Worm (Caenorhabditis elegans) whole organism, L4 larva: ENCODE measurements around the gene W08E12.7.

Experiments used
- F26F4.8 ChIP-seq: fragments of 200-800 bp; sonication (Bioruptor generic); conservative IDR thresholded peaks from 2 replicates; pipeline ENCODE4 v1.3.6; 2022; ENCODE audit warnings: missing genetic modification characterization, missing compliant biosample characterization
- F44E2.7 ChIP-seq: fragments of 200-800 bp; sonication (Bioruptor generic); IDR thresholded peaks from 2 replicates; pipeline ENCODE4 v2.1.2; 2022; ENCODE audit warnings: missing genetic modification characterization, missing compliant biosample characterization
- R02D3.7 ChIP-seq: fragments of 150-350 bp; sonication (generic microtip); optimal IDR thresholded peaks from 3 replicates; lab custom pipeline; 2014; ENCODE audit warnings: missing biosample characterization, missing genetic modification characterization
- Y105C5A.15 ChIP-seq: fragments of 200-800 bp; sonication (Bioruptor generic); IDR thresholded peaks from 2 replicates; pipeline ENCODE4 v1.3.6; 2022; ENCODE audit warnings: missing genetic modification characterization, missing compliant biosample characterization
- Y48G9A.11 ChIP-seq: fragments of 200-800 bp; sonication (Bioruptor generic); IDR thresholded peaks from 2 replicates; pipeline ENCODE4 v1.3.6; 2022; ENCODE audit warnings: missing genetic modification reagents, missing genetic modification characterization, missing compliant biosample characterization
- aly-2 ChIP-seq: sonication (generic microtip); optimal IDR thresholded peaks from 2 replicates; lab custom pipeline; 2018; ENCODE audit warnings: missing biosample characterization, missing genetic modification characterization
- ama-1 ChIP-seq: fragments of 150-350 bp; optimal IDR thresholded peaks from 2 replicates; lab custom pipeline; 2014; ENCODE audit warnings: inconsistent platforms, mixed read lengths
- attf-4 ChIP-seq: sonication (generic microtip); optimal IDR thresholded peaks from 3 replicates; lab custom pipeline; 2017; ENCODE audit warnings: missing biosample characterization, missing genetic modification characterization
- ceh-20 ChIP-seq: fragments of 200-800 bp; sonication (Bioruptor generic); IDR thresholded peaks from 2 replicates; pipeline ENCODE4 v1.3.6; 2022; ENCODE audit warnings: missing genetic modification reagents, missing genetic modification characterization, missing compliant biosample characterization
- ceh-32 ChIP-seq: sonication (generic microtip); optimal IDR thresholded peaks from 2 replicates; lab custom pipeline; 2016; ENCODE audit warnings: mild to moderate bottlenecking, missing genetic modification characterization, missing compliant biosample characterization; ENCODE audit not compliant: poor library complexity
- ceh-44 ChIP-seq: fragments of 200-800 bp; sonication (Bioruptor generic); IDR thresholded peaks from 2 replicates; pipeline ENCODE4 v1.3.6; 2022; ENCODE audit warnings: missing genetic modification reagents, missing genetic modification characterization, missing compliant biosample characterization
- ceh-62 ChIP-seq: sonication (generic microtip); optimal IDR thresholded peaks from 2 replicates; lab custom pipeline; 2017; ENCODE audit warnings: missing biosample characterization, missing genetic modification characterization
- ces-1 ChIP-seq: fragments of 150-350 bp; sonication (generic microtip); optimal IDR thresholded peaks from 4 replicates; lab custom pipeline; 2014; ENCODE audit warnings: missing biosample characterization, missing genetic modification reagents, missing genetic modification characterization
- cey-2 ChIP-seq: sonication (generic microtip); optimal IDR thresholded peaks from 3 replicates; lab custom pipeline; 2017; ENCODE audit warnings: missing genetic modification characterization, mild to moderate bottlenecking, missing compliant biosample characterization, antibody characterized with exemption, borderline replicate concordance; ENCODE audit not compliant: insufficient read depth
- daf-12 ChIP-seq: fragments of 150-350 bp; optimal IDR thresholded peaks from 2 replicates; lab custom pipeline; 2014; ENCODE audit warnings: missing biosample characterization, missing genetic modification reagents, missing genetic modification characterization
- daf-16 ChIP-seq, 3 experiments: sonication (generic microtip); optimal IDR thresholded peaks; 2 replicates each; lab custom pipeline; 2016 to 2017; ENCODE audit warnings: missing genetic modification characterization in 3 of 3, missing genetic modification reagents in 3 of 3, mild to moderate bottlenecking in 2 of 3, missing compliant biosample characterization in 2 of 3, missing biosample characterization in 1 of 3, moderate library complexity in 1 of 3
- dmd-6 ChIP-seq: fragments of 200-800 bp; sonication (Bioruptor generic); IDR thresholded peaks from 2 replicates; pipeline ENCODE4 v1.3.6; 2022; ENCODE audit warnings: missing genetic modification reagents, missing genetic modification characterization, missing compliant biosample characterization
- dmd-9 ChIP-seq: fragments of 200-800 bp; sonication (Bioruptor generic); IDR thresholded peaks from 2 replicates; pipeline ENCODE4 v1.3.6; 2022; ENCODE audit warnings: missing genetic modification reagents, missing genetic modification characterization, missing compliant biosample characterization
- duxl-1 ChIP-seq: sonication (generic microtip); optimal IDR thresholded peaks from 2 replicates; lab custom pipeline; 2016; ENCODE audit warnings: mild to moderate bottlenecking, missing genetic modification characterization, moderate library complexity, missing compliant biosample characterization; ENCODE audit not compliant: poor library complexity
- dve-1 ChIP-seq: sonication (generic microtip); optimal IDR thresholded peaks from 2 replicates; lab custom pipeline; 2017; ENCODE audit warnings: antibody characterized with exemption, mild to moderate bottlenecking, missing genetic modification characterization, missing compliant biosample characterization; ENCODE audit not compliant: insufficient read depth
- egl-27 ChIP-seq: sonication (generic microtip); optimal IDR thresholded peaks from 3 replicates; lab custom pipeline; 2017; ENCODE audit warnings: missing biosample characterization, missing genetic modification reagents, missing genetic modification characterization
- hif-1 ChIP-seq, 2 experiments: sonication (generic microtip); optimal IDR thresholded peaks; 2 replicates each; lab custom pipeline; 2016 to 2017; ENCODE audit warnings: missing compliant biosample characterization in 2 of 2, missing genetic modification characterization in 2 of 2, missing genetic modification reagents in 2 of 2, missing genotype in 2 of 2, mild to moderate bottlenecking in 1 of 2
- hlh-30 ChIP-seq: sonication (generic microtip); optimal IDR thresholded peaks from 2 replicates; lab custom pipeline; 2017; ENCODE audit warnings: antibody characterized with exemption, mild to moderate bottlenecking, missing genetic modification characterization, missing compliant biosample characterization; ENCODE audit not compliant: insufficient read depth
- lim-7 ChIP-seq: fragments of 200-800 bp; sonication (Bioruptor generic); IDR thresholded peaks from 2 replicates; pipeline ENCODE4 v1.3.6; 2022; ENCODE audit warnings: missing genetic modification characterization, missing compliant biosample characterization
- lin-1 ChIP-seq: fragments of 200-800 bp; sonication (Bioruptor generic); IDR thresholded peaks from 2 replicates; pipeline ENCODE4 v1.3.6; 2022; ENCODE audit warnings: missing genetic modification reagents, missing genetic modification characterization, missing compliant biosample characterization
- lin-13 ChIP-seq: fragments of 150-350 bp; optimal IDR thresholded peaks from 2 replicates; lab custom pipeline; 2014; ENCODE audit warnings: missing biosample characterization, missing genetic modification reagents, missing genetic modification characterization
- lin-15B ChIP-seq: fragments of 150-350 bp; sonication (generic microtip); optimal IDR thresholded peaks from 3 replicates; lab custom pipeline; 2014; ENCODE audit warnings: missing biosample characterization, missing genetic modification characterization
- lin-29 ChIP-seq: fragments of 200-800 bp; sonication (Bioruptor generic); IDR thresholded peaks from 2 replicates; pipeline ENCODE4 v1.3.6; 2022; ENCODE audit warnings: missing genetic modification reagents, missing genetic modification characterization, missing compliant biosample characterization
- madf-5 ChIP-seq, 2 experiments: fragments of 200-800 bp; sonication (Bioruptor generic); IDR thresholded peaks; 2 replicates each; pipeline ENCODE4 v1.3.6; 2022; ENCODE audit warnings: missing compliant biosample characterization in 2 of 2, missing genetic modification characterization in 2 of 2
- mdl-1 ChIP-seq, 2 experiments: fragments of 150-350 bp in 1 of 2; sonication (generic microtip) in 1 of 2; optimal IDR thresholded peaks; 2 replicates each; lab custom pipeline; 2014 to 2017; ENCODE audit warnings: missing biosample characterization in 2 of 2, missing genetic modification characterization in 2 of 2
- mep-1 ChIP-seq: fragments of 150-350 bp; sonication (generic microtip); optimal IDR thresholded peaks from 3 replicates; lab custom pipeline; 2014; ENCODE audit warnings: missing biosample characterization, missing genetic modification characterization
- mes-2 ChIP-seq: sonication (generic microtip); optimal IDR thresholded peaks from 2 replicates; lab custom pipeline; 2016; ENCODE audit warnings: missing genotype, mild to moderate bottlenecking, missing genetic modification characterization, missing compliant biosample characterization; ENCODE audit not compliant: poor library complexity, severe bottlenecking
- nhr-10 ChIP-seq: fragments of 150-350 bp; optimal IDR thresholded peaks from 2 replicates; lab custom pipeline; 2014; ENCODE audit warnings: missing biosample characterization, missing genetic modification characterization
- nhr-11 ChIP-seq: fragments of 150-350 bp; optimal IDR thresholded peaks from 2 replicates; lab custom pipeline; 2014; ENCODE audit warnings: missing biosample characterization, missing genetic modification characterization
- nhr-111 ChIP-seq: fragments of 200-800 bp; sonication (Bioruptor generic); optimal IDR thresholded peaks from 2 replicates; lab custom pipeline; 2018; ENCODE audit warnings: mild to moderate bottlenecking, missing genetic modification characterization, missing compliant biosample characterization
- nhr-25 ChIP-seq: sonication (generic microtip); optimal IDR thresholded peaks from 2 replicates; lab custom pipeline; 2017; ENCODE audit warnings: missing genetic modification characterization, mild to moderate bottlenecking, missing compliant biosample characterization, antibody characterized with exemption, moderate library complexity, borderline replicate concordance; ENCODE audit not compliant: insufficient read depth
- nhr-28 ChIP-seq: fragments of 150-350 bp; optimal IDR thresholded peaks from 2 replicates; lab custom pipeline; 2014; ENCODE audit warnings: missing biosample characterization, missing genetic modification characterization
- nhr-41 ChIP-seq: fragments of 200-800 bp; sonication (Bioruptor generic); IDR thresholded peaks from 2 replicates; pipeline ENCODE4 v1.3.6; 2022; ENCODE audit warnings: missing genetic modification reagents, missing genetic modification characterization, missing compliant biosample characterization
- nhr-48 ChIP-seq: sonication (generic microtip); optimal IDR thresholded peaks from 2 replicates; lab custom pipeline; 2016; ENCODE audit warnings: mild to moderate bottlenecking, missing genetic modification characterization, missing compliant biosample characterization
- nhr-6 ChIP-seq: fragments of 150-350 bp; optimal IDR thresholded peaks from 2 replicates; lab custom pipeline; 2014; ENCODE audit warnings: missing biosample characterization, missing genetic modification characterization
- set-16 ChIP-seq: fragments of 200-800 bp; sonication (Bioruptor generic); IDR thresholded peaks from 2 replicates; pipeline ENCODE4 v1.3.6; 2022; ENCODE audit warnings: missing genetic modification reagents, missing genetic modification characterization, missing compliant biosample characterization
- snpc-4 ChIP-seq: fragments of 150-350 bp; optimal IDR thresholded peaks from 2 replicates; lab custom pipeline; 2014; ENCODE audit warnings: missing biosample characterization, missing genetic modification characterization
- spr-1 ChIP-seq: sonication (generic microtip); optimal IDR thresholded peaks from 2 replicates; lab custom pipeline; 2016; ENCODE audit warnings: mild to moderate bottlenecking, missing genetic modification characterization, missing compliant biosample characterization
- spr-3 ChIP-seq: fragments of 200-800 bp; sonication (Bioruptor generic); optimal IDR thresholded peaks from 2 replicates; lab custom pipeline; 2018; ENCODE audit warnings: mild to moderate bottlenecking, missing genetic modification characterization, missing compliant biosample characterization
- tag-97 ChIP-seq: fragments of 200-800 bp; sonication (Bioruptor generic); IDR thresholded peaks from 2 replicates; pipeline ENCODE4 v1.3.6; 2022; ENCODE audit warnings: missing genetic modification characterization, missing compliant biosample characterization
- zag-1 ChIP-seq: fragments of 150-350 bp; optimal IDR thresholded peaks from 2 replicates; lab custom pipeline; 2014; ENCODE audit warnings: missing biosample characterization, missing genetic modification characterization
- zip-11 ChIP-seq: fragments of 200-800 bp; sonication (Bioruptor generic); IDR thresholded peaks from 2 replicates; pipeline ENCODE4 v1.3.6; 2022; ENCODE audit warnings: missing genetic modification characterization, missing compliant biosample characterization
- zip-2 ChIP-seq: fragments of 150-350 bp; optimal IDR thresholded peaks from 2 replicates; lab custom pipeline; 2014; ENCODE audit warnings: missing biosample characterization, missing genetic modification characterization
- ztf-11 ChIP-seq: fragments of 150-350 bp; optimal IDR thresholded peaks from 2 replicates; lab custom pipeline; 2014; ENCODE audit warnings: missing biosample characterization, missing genetic modification characterization
- ztf-7 ChIP-seq: fragments of 150-350 bp; optimal IDR thresholded peaks from 2 replicates; lab custom pipeline; 2014; ENCODE audit warnings: missing biosample characterization, missing genetic modification characterization

Gene W08E12.7

ce11 chrIV:3336585-3336984 lies 41.6 kb downstream of the W08E12.7 start, which contains the start of gene F42A6.6 (continued):
- TF ChIP-seq hif-1 (tag; optimal IDR thresholded peaks at IDR 0.05; lab: Kevin White, UChicago) (peak in 1 of 2 experiments; percentile 17), lin-29 (GFP tag; lab: Robert Waterston, UW) (no peak), lim-7 (no peak), daf-12 (tag; lab: Kevin White, UChicago) (no peak), Y48G9A.11 (GFP tag; lab: Robert Waterston, UW) (peak; percentile 69), nhr-6 (no peak), Y105C5A.15 (GFP tag; lab: Robert Waterston, UW) (peak; percentile 60), F26F4.8 (0 out of 2 replicates have a peak, but pooled peaks have one; percentile 33), mep-1 (tag; lab: Kevin White, UChicago) (peak; percentile 40), lin-13 (GFP tag; lab: Kevin White, UChicago) (peak; percentile 52), attf-4 (tag; lab: Kevin White, UChicago) (no peak), lin-15B (tag; lab: Kevin White, UChicago) (no peak), egl-27 (no peak), nhr-10 (no peak), dmd-6 (GFP tag; lab: Robert Waterston, UW) (peak; percentile 42), nhr-48 (tag; lab: Kevin White, UChicago) (no peak), zip-2 (tag; lab: Kevin White, UChicago) (no peak), nhr-41 (GFP tag; lab: Robert Waterston, UW) (no peak), R02D3.7 (no peak), cey-2 (tag; lab: Kevin White, UChicago) (no peak), nhr-11 (tag; lab: Kevin White, UChicago) (no peak), spr-3 (GFP tag; lab: Kevin White, UChicago) (peak; percentile 46), madf-5 (GFP tag; IDR thresholded peaks at IDR 0.05; lab: Robert Waterston, UW) (0 out of 4 replicates have a peak, but pooled peaks have one; percentile 25 to 51), zip-11 (GFP tag; lab: Robert Waterston, UW) (no peak), duxl-1 (tag; lab: Kevin White, UChicago) (peak; percentile 33), dve-1 (tag; lab: Kevin White, UChicago) (peak; percentile 34), tag-97 (GFP tag; lab: Robert Waterston, UW) (no peak), dmd-9 (GFP tag; lab: Robert Waterston, UW) (no peak), set-16 (no peak; the same call in 1 of the 2 replicates), ceh-20 (GFP tag; lab: Robert Waterston, UW) (peak; percentile 57; the same call in 1 of the 2 replicates), ztf-7 (no peak), nhr-111 (GFP tag; lab: Kevin White, UChicago) (no peak), ztf-11 (tag; lab: Kevin White, UChicago) (no peak), nhr-25 (tag; lab: Kevin White, UChicago) (peak; percentile 50), mdl-1 (tag; optimal IDR thresholded peaks at IDR 0.05; lab: Kevin White, UChicago) (no peak), ceh-44 (no peak), spr-1 (tag; lab: Kevin White, UChicago) (peak; percentile 69), daf-16 (GFP tag; optimal IDR thresholded peaks at IDR 0.05; lab: Kevin White, UChicago) (peak in 1 of 2 experiments; percentile 22), daf-16 (tag; optimal IDR thresholded peaks at IDR 0.05; lab: Kevin White, UChicago) (peak; percentile 30), aly-2 (no peak), F44E2.7 (GFP tag; lab: Robert Waterston, UW) (no peak), ceh-62 (tag; lab: Kevin White, UChicago) (no peak), mes-2 (tag; lab: Kevin White, UChicago) (peak; percentile 48), hlh-30 (tag; lab: Kevin White, UChicago) (no peak), ceh-32 (tag; lab: Kevin White, UChicago) (no peak), ces-1 (GFP tag; lab: Kevin White, UChicago) (no peak), snpc-4 (tag; lab: Kevin White, UChicago) (no peak), zag-1 (tag; lab: Kevin White, UChicago) (no peak), lin-1 (no peak; the same call in 1 of the 2 replicates), nhr-28 (tag; lab: Kevin White, UChicago) (no peak), ama-1 (lab: Kevin White, UChicago) (peak; percentile 83)
